Worm (Caenorhabditis elegans): ENCODE measurements around the gene xrn-1.

DNA sequence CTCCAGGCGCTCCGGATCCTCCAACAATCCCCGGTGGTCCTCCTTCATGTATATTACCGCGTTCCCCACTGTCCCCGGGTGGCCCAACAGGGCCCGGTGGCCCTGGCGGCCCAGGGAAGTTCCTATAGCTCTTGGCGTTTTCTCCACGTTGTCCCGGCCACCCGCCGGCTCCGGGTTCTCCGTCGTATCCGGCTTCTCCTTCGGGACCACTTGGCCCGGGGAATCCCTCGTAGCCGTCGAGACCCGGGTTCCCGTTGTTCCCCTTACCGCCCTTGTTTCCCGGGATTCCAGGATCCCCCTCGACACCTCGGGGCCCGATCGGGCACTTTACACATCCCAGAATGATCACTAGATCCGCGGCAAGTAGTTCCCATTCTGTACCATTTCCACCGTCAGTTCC, 22.5 kb downstream of the xrn-1 start:
- no peak for TF ChIP-seq W03F9.2 (tag; optimal IDR thresholded peaks at IDR 0.05)
- no peak for TF ChIP-seq dao-5 (tag; optimal IDR thresholded peaks at IDR 0.05)
- no peak for TF ChIP-seq him-1 (tag; optimal IDR thresholded peaks at IDR 0.05)

All from whole organism, L4/young adult.